Fruit fly (Drosophila melanogaster) whole organism, wandering third instar larva: Measurements from ENCODE around the gene atk.

Source experiments
- Abd-B ChIP-seq: fragments of >200 bp; optimal IDR thresholded peaks from 2 replicates; lab custom pipeline; 2017; ENCODE audit warnings: missing biosample characterization, missing genetic modification characterization
- CG32264 ChIP-seq: fragments of 200-800 bp; sonication (Bioruptor generic); optimal IDR thresholded peaks from 2 replicates; lab custom pipeline; 2016; ENCODE audit warnings: missing biosample characterization, missing genetic modification characterization
- CG9705 ChIP-seq: fragments of 200-800 bp; sonication (Bioruptor generic); optimal IDR thresholded peaks from 2 replicates; lab custom pipeline; 2018; ENCODE audit warnings: missing biosample characterization, mild to moderate bottlenecking, missing genetic modification characterization
- CrebA ChIP-seq: fragments of 200-800 bp; sonication (Bioruptor generic); optimal IDR thresholded peaks from 2 replicates; lab custom pipeline; 2016; ENCODE audit warnings: missing biosample characterization, mild to moderate bottlenecking, missing genetic modification characterization, borderline replicate concordance
- Dfd ChIP-seq: fragments of >200 bp; optimal IDR thresholded peaks from 2 replicates; lab custom pipeline; 2017; ENCODE audit warnings: missing biosample characterization, missing genetic modification characterization
- Dif ChIP-seq: fragments of 200-275, 200-300 bp; sonication (Bioruptor generic); optimal IDR thresholded peaks from 2 replicates; lab custom pipeline; 2018; ENCODE audit warnings: missing biosample characterization, missing genetic modification characterization; ENCODE audit not compliant: partially characterized antibody
- GATAd ChIP-seq: sonication (Bioruptor generic); optimal IDR thresholded peaks from 2 replicates; lab custom pipeline; 2016; ENCODE audit warnings: missing biosample characterization, missing genetic modification characterization
- HLH106 ChIP-seq: fragments of 200-800 bp; optimal IDR thresholded peaks from 3 replicates; lab custom pipeline; 2019; ENCODE audit warnings: missing biosample characterization, mild to moderate bottlenecking, missing genetic modification characterization, moderate library complexity
- Hnf4 ChIP-seq: fragments of 200-800 bp; sonication (Bioruptor generic); optimal IDR thresholded peaks from 2 replicates; lab custom pipeline; 2016; ENCODE audit warnings: missing biosample characterization, mild to moderate bottlenecking, missing genetic modification characterization
- Hr78 ChIP-seq: fragments of >200 bp; optimal IDR thresholded peaks from 2 replicates; lab custom pipeline; 2017; ENCODE audit warnings: missing biosample characterization, missing genetic modification characterization
- Hr83 ChIP-seq: fragments of 200-300 bp; sonication (Bioruptor generic); optimal IDR thresholded peaks from 2 replicates; lab custom pipeline; 2016; ENCODE audit warnings: missing biosample characterization, mild to moderate bottlenecking, missing genetic modification characterization, moderate library complexity; ENCODE audit not compliant: poor library complexity, severe bottlenecking
- Jra ChIP-seq: sonication (Bioruptor generic); optimal IDR thresholded peaks from 2 replicates; lab custom pipeline; 2016; ENCODE audit warnings: missing biosample characterization, missing genetic modification characterization
- Myc ChIP-seq: fragments of >200 bp; optimal IDR thresholded peaks from 2 replicates; lab custom pipeline; 2017
- N ChIP-seq: fragments of >200 bp; optimal IDR thresholded peaks from 2 replicates; lab custom pipeline; 2018; ENCODE audit warnings: missing biosample characterization, missing external identifiers, missing genetic modification characterization
- OdsH ChIP-seq: fragments of 200-800 bp; sonication (Bioruptor generic); optimal IDR thresholded peaks from 2 replicates; lab custom pipeline; 2016; ENCODE audit warnings: missing biosample characterization, mild to moderate bottlenecking, missing genetic modification characterization
- Rel ChIP-seq, 2 experiments: fragments of 200-800 bp; sonication (Bioruptor generic) in 1 of 2; optimal IDR thresholded peaks; 2 replicates in 1 of 2; 3 replicates in 1 of 2; lab custom pipeline; 2016 to 2019; ENCODE audit warnings: mild to moderate bottlenecking in 2 of 2, missing biosample characterization in 2 of 2, missing genetic modification characterization in 2 of 2, moderate library complexity in 1 of 2
- Sp1 ChIP-seq: fragments of 200-800 bp; sonication (Bioruptor generic); optimal IDR thresholded peaks from 3 replicates; lab custom pipeline; 2019; ENCODE audit warnings: missing biosample characterization, mild to moderate bottlenecking, missing genetic modification characterization, moderate library complexity
- Vsx2 ChIP-seq: fragments of 200-300, 225-300 bp; sonication (Bioruptor generic); optimal IDR thresholded peaks from 2 replicates; lab custom pipeline; 2018; ENCODE audit warnings: missing biosample characterization, missing genetic modification characterization; ENCODE audit not compliant: partially characterized antibody
- brk ChIP-seq: fragments of 200-800 bp; sonication (Bioruptor generic); optimal IDR thresholded peaks from 2 replicates; lab custom pipeline; 2016; ENCODE audit warnings: missing biosample characterization, mild to moderate bottlenecking, missing genetic modification characterization
- dl ChIP-seq, 2 experiments: fragments of 175-275, 200-275 bp in 1 of 2; fragments of 200-275 bp in 1 of 2; sonication (Bioruptor generic); optimal IDR thresholded peaks; lab custom pipeline; 2018; ENCODE audit warnings: mild to moderate bottlenecking in 2 of 2, missing biosample characterization in 2 of 2, missing genetic modification characterization in 2 of 2, moderate library complexity in 2 of 2; ENCODE audit not compliant: partially characterized antibody in 2 of 2, insufficient read depth in 1 of 2
- dmrt93B ChIP-seq: fragments of 200-800 bp; sonication (Bioruptor generic); optimal IDR thresholded peaks from 2 replicates; lab custom pipeline; 2018; ENCODE audit warnings: missing biosample characterization, mild to moderate bottlenecking, missing genetic modification characterization
- dsf ChIP-seq: sonication (Bioruptor generic); optimal IDR thresholded peaks from 2 replicates; lab custom pipeline; 2016; ENCODE audit warnings: missing biosample characterization, missing genetic modification characterization, borderline replicate concordance
- ey ChIP-seq: fragments of 200-800 bp; sonication (Bioruptor generic); optimal IDR thresholded peaks from 2 replicates; lab custom pipeline; 2016; ENCODE audit warnings: missing biosample characterization, missing genetic modification characterization
- foxo ChIP-seq, 2 experiments: fragments of 200-800 bp; sonication (Bioruptor generic); optimal IDR thresholded peaks; 2 replicates in 1 of 2; 3 replicates in 1 of 2; lab custom pipeline; 2016 to 2017; ENCODE audit warnings: missing biosample characterization in 2 of 2, missing genetic modification characterization in 2 of 2
- h ChIP-seq: fragments of 200-800 bp; sonication (Bioruptor generic); optimal IDR thresholded peaks from 3 replicates; lab custom pipeline; 2016; ENCODE audit warnings: missing biosample characterization, mild to moderate bottlenecking, missing genetic modification characterization
- jim ChIP-seq: fragments of 175-275, 200-325 bp; sonication (Bioruptor generic); optimal IDR thresholded peaks from 2 replicates; lab custom pipeline; 2016; ENCODE audit warnings: missing biosample characterization, mild to moderate bottlenecking, missing genetic modification characterization
- lola ChIP-seq: fragments of >200 bp; optimal IDR thresholded peaks from 2 replicates; lab custom pipeline; 2017; ENCODE audit warnings: missing biosample characterization, missing genetic modification characterization
- pan ChIP-seq: fragments of >200 bp; optimal IDR thresholded peaks from 2 replicates; lab custom pipeline; 2017
- psq ChIP-seq: fragments of 200-800 bp; sonication (Bioruptor generic); optimal IDR thresholded peaks from 3 replicates; lab custom pipeline; 2017; ENCODE audit warnings: missing biosample characterization, mild to moderate bottlenecking, missing genetic modification characterization, moderate library complexity
- rgr ChIP-seq: fragments of 200-800 bp; sonication (Bioruptor generic); optimal IDR thresholded peaks from 3 replicates; lab custom pipeline; 2016; ENCODE audit warnings: missing biosample characterization, mild to moderate bottlenecking, missing genetic modification characterization
- sage ChIP-seq: fragments of 200-800 bp; sonication (Bioruptor generic); optimal IDR thresholded peaks from 2 replicates; lab custom pipeline; 2016; ENCODE audit warnings: missing biosample characterization, mild to moderate bottlenecking, missing genetic modification characterization
- tai ChIP-seq: sonication (Bioruptor generic); optimal IDR thresholded peaks from 2 replicates; lab custom pipeline; 2016; ENCODE audit warnings: missing biosample characterization, missing genetic modification characterization
- usp ChIP-seq: fragments of >200 bp; optimal IDR thresholded peaks from 2 replicates; lab custom pipeline; 2017; ENCODE audit warnings: missing biosample characterization, missing genetic modification characterization
- woc ChIP-seq: sonication (Bioruptor generic); optimal IDR thresholded peaks from 2 replicates; lab custom pipeline; 2016; ENCODE audit warnings: missing biosample characterization, mild to moderate bottlenecking, missing genetic modification characterization

Gene atk

DNA sequence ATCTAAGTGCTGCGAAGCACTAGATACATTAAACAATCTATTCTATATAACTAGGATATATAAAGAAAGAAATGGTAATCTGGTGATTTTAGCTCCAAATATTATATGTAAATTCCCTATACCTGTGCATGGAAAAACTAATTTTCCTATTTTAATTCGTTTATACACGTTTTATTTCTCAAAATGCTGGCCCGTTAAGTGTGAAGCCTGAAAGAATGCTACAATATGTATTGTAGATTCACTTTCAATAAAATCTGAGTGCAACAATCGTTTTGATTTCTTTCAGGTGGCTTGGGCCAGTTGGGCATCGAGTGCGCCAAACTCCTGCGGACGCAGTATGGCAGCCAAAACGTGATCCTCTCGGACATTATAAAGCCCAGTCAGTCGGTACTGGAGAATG is 2.8 kb upstream of the atk start:
- TF ChIP-seq Myc (lab: Kevin White, UChicago): no peak
- TF ChIP-seq woc: no peak
- no peak for TF ChIP-seq sage (GFP tag; lab: Kevin White, UChicago)
- TF ChIP-seq foxo (GFP tag; optimal IDR thresholded peaks at IDR 0.05; lab: Kevin White, UChicago): no peak
- TF ChIP-seq dsf (GFP tag; lab: Kevin White, UChicago): no peak
- TF ChIP-seq jim (GFP tag; lab: Kevin White, UChicago): no peak
- TF ChIP-seq Rel (GFP tag; optimal IDR thresholded peaks at IDR 0.05; lab: Kevin White, UChicago): no peak
- no peak for TF ChIP-seq Rel (tag; optimal IDR thresholded peaks at IDR 0.05; lab: Kevin White, UChicago)
- no peak for TF ChIP-seq rgr (GFP tag; lab: Kevin White, UChicago)
- TF ChIP-seq CG32264 (GFP tag; lab: Kevin White, UChicago): no peak
- no peak for TF ChIP-seq psq (GFP tag; lab: Kevin White, UChicago)
- TF ChIP-seq HLH106: no peak
- TF ChIP-seq CG9705 (GFP tag; lab: Kevin White, UChicago): no peak
- TF ChIP-seq Hr83: no peak
- no peak for TF ChIP-seq GATAd (GFP tag; lab: Kevin White, UChicago)
- TF ChIP-seq tai (GFP tag; lab: Kevin White, UChicago): no peak
- TF ChIP-seq Dfd (GFP tag; lab: Kevin White, UChicago): no peak
- no peak for TF ChIP-seq Jra (GFP tag; lab: Kevin White, UChicago)
- TF ChIP-seq, all 38 proteins: peak for 0

DNA sequence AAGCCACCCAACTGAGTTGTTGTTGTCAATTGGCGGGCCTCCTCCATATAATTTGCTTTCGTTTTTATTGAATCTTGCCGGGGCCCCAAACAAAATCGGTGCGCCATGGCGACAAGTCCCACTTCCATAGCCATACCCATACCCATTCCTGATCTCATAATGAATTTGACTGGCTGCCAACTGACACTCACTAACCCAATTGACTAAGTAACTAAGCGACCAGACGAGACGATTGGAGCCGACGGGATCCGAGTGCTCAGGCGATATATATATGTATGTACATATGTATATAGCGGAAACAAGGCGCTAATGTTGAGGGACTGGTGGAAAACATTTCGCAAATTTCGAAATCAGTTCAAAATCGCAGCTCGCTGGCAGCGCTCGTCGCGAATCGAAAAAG is 1.9 kb upstream of the atk start, which contains the start of gene Tdh:
Gene Tdh, plus strand, starts transcription at position 346 of the 400 bp plus-strand sequence.
- TF ChIP-seq Jra (GFP tag; lab: Kevin White, UChicago): no peak
- TF ChIP-seq CrebA (GFP tag; lab: Kevin White, UChicago): no peak
- no peak for TF ChIP-seq dl (GFP tag; optimal IDR thresholded peaks at IDR 0.05; lab: Kevin White, UChicago; ENCODE audit: insufficient read depth in 1 of 2, partially characterized antibody in 2 of 2)
- no peak for TF ChIP-seq Dif (GFP tag; lab: Kevin White, UChicago)
- TF ChIP-seq Hr78: no peak
- TF ChIP-seq Sp1 (GFP tag; lab: Kevin White, UChicago): no peak
- TF ChIP-seq, all 38 proteins: peak for 0

DNA sequence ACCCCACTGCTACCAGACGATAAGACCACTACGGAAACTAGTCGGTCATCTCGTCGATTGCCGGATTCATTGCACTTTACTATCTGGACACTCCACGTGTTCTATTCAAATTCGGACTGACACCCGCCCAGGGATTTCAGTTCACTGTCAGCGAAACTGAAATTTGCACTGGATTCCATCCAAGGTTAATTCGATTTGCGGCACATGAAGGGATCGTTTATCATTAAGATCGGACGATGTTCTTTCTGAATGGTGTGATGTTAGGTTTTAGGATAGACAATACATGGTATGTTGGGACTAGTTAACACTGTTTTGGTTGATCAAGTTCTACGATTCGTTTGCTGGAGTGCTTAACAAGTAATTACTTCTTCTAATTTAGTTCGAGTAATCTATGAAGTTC is 1.3 kb upstream of the atk start, which contains the start of gene CG42764:
Gene CG42764, minus strand, starts transcription at position 101 of the 400 bp plus-strand sequence.
- TF ChIP-seq Abd-B (GFP tag; lab: Kevin White, UChicago): no peak
- TF ChIP-seq usp (GFP tag; lab: Kevin White, UChicago): no peak
- TF ChIP-seq woc: no peak
- no peak for TF ChIP-seq h (GFP tag; lab: Kevin White, UChicago)
- TF ChIP-seq GATAd (GFP tag; lab: Kevin White, UChicago): no peak
- TF ChIP-seq ey (GFP tag; lab: Kevin White, UChicago): no peak
- TF ChIP-seq brk: no peak
- no peak for TF ChIP-seq Hnf4 (GFP tag; lab: Kevin White, UChicago)
- TF ChIP-seq Jra (GFP tag; lab: Kevin White, UChicago): no peak

DNA sequence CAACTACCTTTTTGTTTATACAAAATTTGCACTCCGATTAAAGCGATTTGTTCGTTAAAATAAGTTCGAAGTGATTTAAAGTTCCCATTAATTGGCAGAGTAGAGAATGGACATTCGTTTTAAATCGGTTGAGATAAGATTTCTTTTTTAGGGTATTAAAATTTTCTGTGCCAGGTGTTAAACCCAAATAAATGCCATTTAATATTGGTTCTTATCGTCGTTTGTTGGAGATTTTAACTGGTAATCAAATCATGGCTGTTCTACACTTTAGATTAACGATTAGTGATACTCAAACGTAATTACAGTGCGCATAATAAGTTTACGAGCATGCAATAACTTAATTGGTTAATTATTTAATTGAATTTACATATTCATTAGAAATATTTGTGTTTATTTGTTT is 2.3 kb downstream of the atk start:
- no peak for TF ChIP-seq lola (GFP tag; lab: Kevin White, UChicago)
- TF ChIP-seq tai (GFP tag; lab: Kevin White, UChicago): no peak
- no peak for TF ChIP-seq CG9705 (GFP tag; lab: Kevin White, UChicago)
- TF ChIP-seq Sp1 (GFP tag; lab: Kevin White, UChicago): no peak
- no peak for TF ChIP-seq Vsx2 (GFP tag; lab: Kevin White, UChicago)
- TF ChIP-seq pan (lab: Kevin White, UChicago): no peak
- no peak for TF ChIP-seq dsf (GFP tag; lab: Kevin White, UChicago)
- no peak for TF ChIP-seq Jra (GFP tag; lab: Kevin White, UChicago)
- TF ChIP-seq sage (GFP tag; lab: Kevin White, UChicago): no peak
- no peak for TF ChIP-seq Hnf4 (GFP tag; lab: Kevin White, UChicago)
- TF ChIP-seq usp (GFP tag; lab: Kevin White, UChicago): no peak
- TF ChIP-seq dl (GFP tag; optimal IDR thresholded peaks at IDR 0.05; lab: Kevin White, UChicago; ENCODE audit: insufficient read depth in 1 of 2, partially characterized antibody in 2 of 2): no peak
- TF ChIP-seq N (GFP tag; lab: Kevin White, UChicago): no peak
- TF ChIP-seq dmrt93B (GFP tag; lab: Kevin White, UChicago): no peak
- TF ChIP-seq OdsH (GFP tag; lab: Kevin White, UChicago): no peak
